Worm (Caenorhabditis elegans) whole organism, L2 larva: ENCODE data around the gene plc-3.

Experiments
- C34F6.9 ChIP-seq: fragments of 150-350 bp; optimal IDR thresholded peaks from 2 replicates; lab custom pipeline; 2014; ENCODE audit warnings: missing biosample characterization, missing genetic modification characterization
- F13H6.1 ChIP-seq: sonication (generic microtip); optimal IDR thresholded peaks from 2 replicates; lab custom pipeline; 2016; ENCODE audit warnings: missing genetic modification characterization, missing compliant biosample characterization
- ZK546.5 ChIP-seq: sonication (generic microtip); optimal IDR thresholded peaks from 2 replicates; lab custom pipeline; 2017; ENCODE audit warnings: missing biosample characterization, missing genetic modification characterization
- alr-1 ChIP-seq: fragments of 150-350 bp; optimal IDR thresholded peaks from 2 replicates; lab custom pipeline; 2014; ENCODE audit warnings: missing biosample characterization, missing genetic modification characterization
- aly-2 ChIP-seq: fragments of 150-350 bp; optimal IDR thresholded peaks from 2 replicates; lab custom pipeline; 2014; ENCODE audit warnings: missing biosample characterization, missing genetic modification characterization
- ama-1 ChIP-seq: fragments of 150-350 bp; optimal IDR thresholded peaks from 2 replicates; lab custom pipeline; 2018; ENCODE audit warnings: inconsistent platforms
- blmp-1 ChIP-seq: sonication (generic microtip); optimal IDR thresholded peaks from 2 replicates; lab custom pipeline; 2017; ENCODE audit warnings: missing genetic modification characterization, mild to moderate bottlenecking, missing compliant biosample characterization, antibody characterized with exemption, moderate library complexity; ENCODE audit not compliant: insufficient read depth
- ceh-16 ChIP-seq: fragments of 150-350 bp; optimal IDR thresholded peaks from 2 replicates; lab custom pipeline; 2014; ENCODE audit warnings: missing biosample characterization, missing genetic modification characterization
- ceh-82 ChIP-seq: fragments of 150-350 bp; optimal IDR thresholded peaks from 2 replicates; lab custom pipeline; 2014; ENCODE audit warnings: missing biosample characterization, missing genetic modification characterization
- crh-2 ChIP-seq: sonication (generic microtip); optimal IDR thresholded peaks from 2 replicates; lab custom pipeline; 2017; ENCODE audit warnings: missing biosample characterization, missing genetic modification characterization
- dmd-4 ChIP-seq: sonication (generic microtip); optimal IDR thresholded peaks from 2 replicates; lab custom pipeline; 2017; ENCODE audit warnings: missing biosample characterization, missing genetic modification characterization
- elt-1 ChIP-seq: fragments of 150-350 bp; optimal IDR thresholded peaks from 2 replicates; lab custom pipeline; 2014; ENCODE audit warnings: missing biosample characterization, missing genetic modification characterization
- elt-3 ChIP-seq: sonication (generic microtip); optimal IDR thresholded peaks from 2 replicates; lab custom pipeline; 2017; ENCODE audit warnings: missing biosample characterization, missing genetic modification characterization
- fos-1 ChIP-seq: fragments of 150-350 bp; optimal IDR thresholded peaks from 2 replicates; lab custom pipeline; 2014; ENCODE audit warnings: missing biosample characterization, missing genetic modification characterization
- gmeb-1 ChIP-seq: fragments of 150-350 bp; optimal IDR thresholded peaks from 2 replicates; lab custom pipeline; 2014; ENCODE audit warnings: missing biosample characterization, missing genetic modification characterization
- lin-13 ChIP-seq: fragments of 150-350 bp; optimal IDR thresholded peaks from 2 replicates; lab custom pipeline; 2014; ENCODE audit warnings: missing biosample characterization, missing genetic modification reagents, missing genetic modification characterization
- lsy-2 ChIP-seq, 2 experiments: fragments of 150-350 bp in 1 of 2; sonication (generic microtip) in 1 of 2; optimal IDR thresholded peaks; 2 replicates each; lab custom pipeline; 2014 to 2017; ENCODE audit warnings: missing biosample characterization in 2 of 2, missing genetic modification characterization in 2 of 2
- mdl-1 ChIP-seq, 2 experiments: fragments of 150-350 bp in 1 of 2; sonication (generic microtip) in 1 of 2; optimal IDR thresholded peaks; 2 replicates each; lab custom pipeline; 2017; ENCODE audit warnings: missing biosample characterization in 2 of 2, missing genetic modification characterization in 2 of 2
- nhr-11 ChIP-seq: fragments of 150-350 bp; optimal IDR thresholded peaks from 2 replicates; lab custom pipeline; 2014; ENCODE audit warnings: missing biosample characterization, missing genetic modification characterization
- nhr-129 ChIP-seq: fragments of 150-350 bp; optimal IDR thresholded peaks from 2 replicates; lab custom pipeline; 2014; ENCODE audit warnings: missing biosample characterization, missing genetic modification characterization
- nhr-21 ChIP-seq: fragments of 150-350 bp; optimal IDR thresholded peaks from 2 replicates; lab custom pipeline; 2014; ENCODE audit warnings: missing biosample characterization, missing genetic modification characterization
- nhr-23 ChIP-seq: fragments of 150-350 bp; optimal IDR thresholded peaks from 2 replicates; lab custom pipeline; 2014; ENCODE audit warnings: missing biosample characterization, missing genetic modification reagents, missing genetic modification characterization
- nhr-237 ChIP-seq: fragments of 150-350 bp; optimal IDR thresholded peaks from 2 replicates; lab custom pipeline; 2014; ENCODE audit warnings: missing biosample characterization, missing genetic modification characterization
- nhr-25 ChIP-seq: fragments of 150-350 bp; sonication (generic microtip); optimal IDR thresholded peaks from 3 replicates; lab custom pipeline; 2014; ENCODE audit warnings: missing biosample characterization, missing genetic modification characterization
- nhr-77 ChIP-seq: fragments of 150-350 bp; optimal IDR thresholded peaks from 2 replicates; lab custom pipeline; 2014; ENCODE audit warnings: missing biosample characterization, missing genetic modification characterization
- sem-4 ChIP-seq: fragments of 150-350 bp; optimal IDR thresholded peaks from 2 replicates; lab custom pipeline; 2014; ENCODE audit warnings: missing biosample characterization, missing genetic modification reagents, missing genetic modification characterization
- skn-1 ChIP-seq: sonication (generic microtip); optimal IDR thresholded peaks from 2 replicates; lab custom pipeline; 2017; ENCODE audit warnings: missing biosample characterization, missing genetic modification characterization
- sma-3 ChIP-seq: sonication (generic microtip); optimal IDR thresholded peaks from 2 replicates; lab custom pipeline; 2016; ENCODE audit warnings: missing genetic modification reagents, missing genetic modification characterization, missing compliant biosample characterization
- sma-9 ChIP-seq, 2 experiments: fragments of 150-350 bp in 1 of 2; sonication (generic microtip) in 1 of 2; optimal IDR thresholded peaks; 2 replicates each; lab custom pipeline; 2014 to 2016; ENCODE audit warnings: missing genetic modification characterization in 2 of 2, mild to moderate bottlenecking in 1 of 2, missing biosample characterization in 1 of 2, missing compliant biosample characterization in 1 of 2, missing genetic modification reagents in 1 of 2, moderate library complexity in 1 of 2
- unc-39 ChIP-seq: fragments of 150-350 bp; optimal IDR thresholded peaks from 2 replicates; lab custom pipeline; 2014; ENCODE audit warnings: missing biosample characterization, missing genetic modification characterization
- unc-55 ChIP-seq: fragments of 150-350 bp; sonication (generic microtip); optimal IDR thresholded peaks from 3 replicates; lab custom pipeline; 2014; ENCODE audit warnings: missing biosample characterization, missing genetic modification reagents, missing genetic modification characterization
- unc-62 ChIP-seq: fragments of 150-350 bp; optimal IDR thresholded peaks from 2 replicates; lab custom pipeline; 2014; ENCODE audit warnings: missing biosample characterization, missing genetic modification reagents, missing genetic modification characterization
- zag-1 ChIP-seq: fragments of 150-350 bp; optimal IDR thresholded peaks from 2 replicates; lab custom pipeline; 2014; ENCODE audit warnings: missing biosample characterization, missing genetic modification characterization
- ztf-1 ChIP-seq: fragments of 200-800 bp; sonication (Bioruptor generic); conservative IDR thresholded peaks from 2 replicates; pipeline ENCODE4 v1.3.6; 2022; ENCODE audit warnings: missing genetic modification characterization, missing compliant biosample characterization

Gene plc-3

DNA sequence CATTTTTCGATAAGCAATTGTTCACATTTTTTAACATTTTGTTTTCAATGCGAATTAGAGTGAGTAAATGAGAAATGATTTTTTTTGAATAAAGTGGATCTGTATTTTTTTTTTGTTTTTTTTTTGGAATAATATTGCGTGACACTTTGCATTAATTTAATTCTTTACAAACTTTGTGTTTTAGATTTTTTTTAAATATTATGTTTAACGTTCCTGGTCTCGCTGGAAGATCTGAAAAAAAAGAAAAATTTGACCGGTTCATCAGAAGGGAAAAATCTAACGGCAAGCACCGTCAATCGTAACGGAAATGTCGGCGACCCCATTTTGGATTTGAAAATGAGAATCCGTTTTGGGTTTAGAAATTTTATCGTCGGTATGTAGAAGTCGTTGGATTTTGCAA, 33.3 kb upstream of the plc-3 start, which contains the start of gene cdc-25.4:
Gene cdc-25.4, minus strand, starts transcription at position 101 of the 400 bp plus-strand sequence.
- TF ChIP-seq ceh-16 (tag; lab: Kevin White, UChicago) (no peak), aly-2 (tag; lab: Kevin White, UChicago) (no peak), unc-39 (no peak), sma-3 (GFP tag; lab: Kevin White, UChicago) (no peak), nhr-25 (tag; lab: Kevin White, UChicago) (no peak), sem-4 (tag; lab: Kevin White, UChicago) (no peak), alr-1 (tag; lab: Kevin White, UChicago) (no peak), elt-3 (tag; lab: Kevin White, UChicago) (no peak), ZK546.5 (tag; lab: Kevin White, UChicago) (no peak), unc-55 (no peak)

DNA sequence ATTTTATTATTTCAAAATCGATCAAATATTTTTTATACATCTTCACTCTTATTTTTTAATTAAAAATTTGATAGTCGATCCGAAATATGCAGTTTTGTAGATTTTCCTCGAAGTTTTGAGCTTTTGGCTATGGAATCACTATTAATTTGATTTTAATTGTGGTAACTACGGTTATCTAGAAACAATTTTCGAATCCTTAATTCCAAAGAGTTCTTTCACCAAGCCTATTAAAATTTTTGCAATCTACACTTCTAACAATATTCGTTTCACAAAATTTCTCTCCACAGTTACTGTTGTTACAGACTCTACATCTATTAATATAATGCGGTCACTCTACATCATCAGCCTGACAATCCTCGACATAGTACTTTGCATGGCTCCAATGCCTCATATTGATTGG, 30.5 kb upstream of the plc-3 start, which contains the start of gene R05H5.7:
Gene R05H5.7, plus strand, starts transcription at position 301 of the 400 bp plus-strand sequence.
- TF ChIP-seq ztf-1 (GFP tag; lab: Robert Waterston, UW), result no peak
- no peak for TF ChIP-seq sma-3 (GFP tag; lab: Kevin White, UChicago)
- no peak for TF ChIP-seq unc-62 (GFP tag; lab: Kevin White, UChicago)
- no peak for TF ChIP-seq F13H6.1
- TF ChIP-seq blmp-1, result no peak
- TF ChIP-seq elt-1 (tag; lab: Kevin White, UChicago), result no peak

DNA sequence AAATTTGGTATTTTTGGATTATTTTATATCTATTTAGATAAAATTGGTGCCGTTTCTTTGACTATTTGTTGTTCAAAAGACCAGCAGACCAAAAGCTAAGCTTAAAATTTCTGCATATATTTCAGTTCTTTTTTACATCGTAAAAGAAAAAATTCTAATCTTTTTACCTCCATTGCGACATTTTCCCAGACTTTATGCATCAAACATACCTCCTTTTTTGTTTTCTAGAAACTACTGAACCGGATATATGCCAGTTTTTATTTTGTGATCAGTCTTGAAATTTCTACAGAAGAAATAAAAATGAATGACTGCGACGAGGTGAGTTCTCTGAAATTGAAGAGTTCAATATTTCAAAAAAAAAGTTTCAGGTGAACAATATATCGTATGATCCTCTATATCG, 28.1 kb upstream of the plc-3 start, which contains the start of gene srb-6:
Gene srb-6, plus strand, starts transcription at position 301 of the 400 bp plus-strand sequence.
- TF ChIP-seq nhr-11 (tag; lab: Kevin White, UChicago) (no peak), skn-1 (tag; lab: Kevin White, UChicago) (no peak), zag-1 (tag; lab: Kevin White, UChicago) (no peak), C34F6.9 (no peak), ceh-16 (tag; lab: Kevin White, UChicago) (no peak), nhr-129 (no peak), ama-1 (lab: Kevin White, UChicago) (no peak), nhr-21 (no peak), nhr-23 (tag; lab: Kevin White, UChicago) (no peak), crh-2 (tag; lab: Kevin White, UChicago) (no peak), nhr-77 (tag; lab: Kevin White, UChicago) (no peak), sma-3 (GFP tag; lab: Kevin White, UChicago) (no peak), elt-1 (tag; lab: Kevin White, UChicago) (no peak), mdl-1 (tag; optimal IDR thresholded peaks at IDR 0.05; lab: Kevin White, UChicago) (no peak), ZK546.5 (tag; lab: Kevin White, UChicago) (no peak), dmd-4 (tag; lab: Kevin White, UChicago) (no peak)

DNA sequence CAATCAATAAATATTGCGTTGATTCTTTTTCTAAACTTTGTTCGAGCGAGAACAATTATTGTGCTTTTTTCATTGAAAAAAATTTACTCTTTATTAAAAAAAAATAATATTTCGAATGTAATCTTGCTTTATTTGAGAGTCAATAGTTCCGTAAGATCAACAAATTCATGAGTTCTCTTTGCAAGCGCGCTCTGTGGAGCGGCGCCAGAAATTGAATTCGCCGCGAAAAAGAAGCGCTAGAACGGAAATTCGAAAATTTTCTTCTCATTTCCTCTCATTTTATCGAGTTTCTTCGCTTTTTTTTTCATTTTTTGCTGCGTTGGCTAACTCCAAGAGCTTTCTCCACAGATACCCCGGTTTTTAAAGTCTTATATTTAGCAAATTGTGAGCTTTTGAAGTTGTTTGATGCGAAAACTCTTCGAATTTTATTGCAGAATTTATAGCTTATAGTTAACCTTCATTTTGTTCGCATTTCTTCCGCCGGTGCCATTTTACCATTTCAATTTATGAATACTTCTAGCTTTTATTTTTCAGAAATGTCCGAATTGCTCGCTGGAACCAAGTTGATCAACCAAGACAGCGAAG, 25.5 kb upstream of the plc-3 start, which contains the start of gene R05H5.3:
Gene R05H5.3, plus strand, starts transcription at position 535 of the 585 bp plus-strand sequence.
- TF ChIP-seq zag-1 (tag; lab: Kevin White, UChicago) (peak; percentile 34), nhr-129 (peak; percentile 69), crh-2 (tag; lab: Kevin White, UChicago) (peak; percentile 39), C34F6.9 (peak; percentile 69), fos-1 (tag; lab: Kevin White, UChicago) (peak; percentile 29), lsy-2 (tag; optimal IDR thresholded peaks at IDR 0.05; lab: Kevin White, UChicago) (peak in 1 of 2 experiments; percentile 78), lin-13 (GFP tag; lab: Kevin White, UChicago) (peak; percentile 54), sma-3 (GFP tag; lab: Kevin White, UChicago) (peak; percentile 27), nhr-237 (tag; lab: Kevin White, UChicago) (no peak), gmeb-1 (tag; lab: Kevin White, UChicago) (peak; percentile 74), sma-9 (GFP tag; optimal IDR thresholded peaks at IDR 0.05; lab: Kevin White, UChicago) (peak; percentile 30), sma-9 (tag; optimal IDR thresholded peaks at IDR 0.05; lab: Kevin White, UChicago) (no peak), sem-4 (tag; lab: Kevin White, UChicago) (no peak), ceh-82 (tag; lab: Kevin White, UChicago) (no peak), unc-55 (peak; percentile 87)
- TF ChIP-seq, all 48 proteins: peak for 11
